Worm (Caenorhabditis elegans): ENCODE data around the gene myrf-1.

DNA sequence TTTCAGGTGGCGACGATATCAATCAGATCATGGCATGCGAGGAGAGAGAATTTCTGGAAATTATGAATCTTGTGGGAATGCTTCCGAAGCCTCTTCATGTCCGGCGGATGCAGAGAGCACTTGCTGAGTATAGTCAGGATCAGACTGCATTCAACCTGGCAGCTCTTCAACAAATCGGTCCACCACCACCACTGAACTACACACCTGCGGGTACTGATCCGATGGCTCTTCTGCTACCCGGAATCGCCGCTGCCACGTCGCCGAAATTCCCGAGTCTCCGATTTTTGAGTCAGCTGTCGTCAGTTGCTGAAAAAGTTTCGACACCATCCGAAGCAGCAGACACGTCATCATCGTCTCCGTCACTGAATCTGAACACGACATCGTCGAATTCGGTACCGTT is 28.6 kb upstream of the myrf-1 start:
- TF ChIP-seq sea-1 (GFP tag; conservative IDR thresholded peaks at IDR 0.05) (no peak), ama-1 (optimal IDR thresholded peaks at IDR 0.05) (no peak), hmg-4 (GFP tag; optimal IDR thresholded peaks at IDR 0.05) (no peak), ets-7 (tag; optimal IDR thresholded peaks at IDR 0.05) (no peak), tbx-11 (GFP tag; IDR thresholded peaks at IDR 0.05) (no peak), ceh-13 (GFP tag; optimal IDR thresholded peaks at IDR 0.05) (no peak), tra-4 (tag; optimal IDR thresholded peaks at IDR 0.05) (no peak), hnd-1 (tag; optimal IDR thresholded peaks at IDR 0.05) (no peak), B0310.2 (tag; optimal IDR thresholded peaks at IDR 0.05) (no peak), tbx-37 (GFP tag; conservative IDR thresholded peaks at IDR 0.05) (no peak)

Data from whole organism, early embryonic.